Fruit fly (Drosophila melanogaster) whole organism, embryonic: ENCODE measurements around the gene CG5188.
A peak's percentile ranks its signal among the peaks of the same experiment; 100 is the strongest.

Source experiments
- CG10267 ChIP-seq: fragments of 200-800 bp; sonication (Bioruptor generic); optimal IDR thresholded peaks from 2 replicates; lab custom pipeline; 2018; ENCODE audit warnings: missing biosample characterization, mild to moderate bottlenecking, missing genetic modification characterization, moderate library complexity
- CG16813 ChIP-seq: fragments of 200-800 bp; sonication (Bioruptor generic); IDR thresholded peaks from 3 replicates; pipeline ENCODE4 v1.3.6; 2022; ENCODE audit warnings: missing biosample characterization, missing genetic modification characterization; ENCODE audit not compliant: partially characterized antibody
- CG30431 ChIP-seq: fragments of 200-800 bp; sonication (Bioruptor generic); optimal IDR thresholded peaks from 2 replicates; lab custom pipeline; 2017; ENCODE audit warnings: missing biosample characterization, missing genetic modification characterization
- CG4360 ChIP-seq: fragments of 200-800 bp; sonication (Bioruptor generic); IDR thresholded peaks from 2 replicates; pipeline ENCODE4 v1.3.6; 2022; ENCODE audit warnings: missing biosample characterization, missing genetic modification characterization
- CG7372 ChIP-seq: fragments of 200-800 bp; sonication (Bioruptor generic); IDR thresholded peaks from 2 replicates; pipeline ENCODE4 v1.3.6; 2022; ENCODE audit warnings: missing biosample characterization, missing genetic modification characterization
- CG8290 ChIP-seq, 3 experiments: fragments of 200-800 bp; sonication (Bioruptor generic); optimal IDR thresholded peaks; 2 replicates each; lab custom pipeline; 2016 to 2019; ENCODE audit warnings: missing biosample characterization in 3 of 3, missing genetic modification characterization in 3 of 3, mild to moderate bottlenecking in 2 of 3, moderate library complexity in 1 of 3
- Fer2 ChIP-seq: fragments of 200-800 bp; sonication (Bioruptor generic); optimal IDR thresholded peaks from 2 replicates; lab custom pipeline; 2018; ENCODE audit warnings: missing biosample characterization, mild to moderate bottlenecking, missing genetic modification characterization, moderate library complexity
- MESR4 ChIP-seq: fragments of 200-800 bp; sonication (Bioruptor generic); optimal IDR thresholded peaks from 2 replicates; lab custom pipeline; 2018; ENCODE audit warnings: missing biosample characterization, mild to moderate bottlenecking, missing genetic modification characterization, moderate library complexity
- cwo ChIP-seq: fragments of 200-800 bp; sonication (Bioruptor generic); optimal IDR thresholded peaks from 3 replicates; lab custom pipeline; 2017; ENCODE audit warnings: missing biosample characterization, missing genetic modification characterization, mild to moderate bottlenecking, moderate library complexity, missing genetic modification reagents
- dan ChIP-seq: fragments of 200-800 bp; sonication (Bioruptor generic); IDR thresholded peaks from 2 replicates; pipeline ENCODE4 v1.3.6; 2022; ENCODE audit warnings: missing biosample characterization, missing genetic modification characterization
- dmrt11E ChIP-seq: fragments of 200-800 bp; sonication (Bioruptor generic); optimal IDR thresholded peaks from 3 replicates; lab custom pipeline; 2018; ENCODE audit warnings: missing biosample characterization, mild to moderate bottlenecking, missing genetic modification characterization, moderate library complexity
- ttk ChIP-seq: fragments of 200-800 bp; sonication (Bioruptor generic); IDR thresholded peaks from 2 replicates; pipeline ENCODE4 v2.1.2; 2022; ENCODE audit warnings: missing biosample characterization, missing genetic modification characterization

DNA sequence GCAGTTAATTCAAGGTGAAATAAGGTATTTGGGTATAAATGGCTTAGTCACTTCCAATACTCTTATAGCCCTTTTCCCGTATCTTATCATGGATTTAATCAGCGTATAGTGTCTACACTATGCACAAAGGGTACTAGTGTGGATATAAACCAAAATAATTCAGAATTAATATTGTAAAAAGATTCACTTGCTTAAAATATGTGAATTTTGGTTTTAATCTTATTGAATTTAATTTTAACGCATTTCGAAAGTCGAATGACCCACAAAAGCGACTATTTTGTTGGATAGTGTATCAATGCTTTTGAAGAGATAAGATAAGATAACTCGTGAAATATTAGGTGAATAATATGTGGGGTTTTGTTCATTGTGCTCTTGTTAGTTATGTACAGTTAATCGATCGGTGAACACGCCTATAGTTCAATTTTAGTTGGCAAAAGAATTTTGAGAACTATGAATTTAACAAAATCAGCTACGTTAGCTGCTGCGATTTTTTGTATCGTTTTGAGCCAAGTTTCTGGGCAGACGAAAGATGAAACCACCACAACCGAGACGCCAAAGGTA is 46.7 kb upstream of the CG5188 start, which contains the start of gene CG5096:
- TF ChIP-seq CG10267 (tag; lab: Kevin White, UChicago) (peak; percentile 80), MESR4 (GFP tag; lab: Kevin White, UChicago) (peak; percentile 26), ttk (GFP tag; lab: Robert Waterston, UW) (peak; percentile 82; the same call in 1 of the 2 replicates), cwo (GFP tag; lab: Kevin White, UChicago) (peak; percentile 92), CG4360 (GFP tag; lab: Robert Waterston, UW) (peak; percentile 62), dan (no peak), Fer2 (tag; lab: Kevin White, UChicago) (peak; percentile 84), dmrt11E (tag; lab: Kevin White, UChicago) (peak; percentile 49), CG30431 (GFP tag; lab: Kevin White, UChicago) (peak; percentile 52), CG7372 (GFP tag; lab: Robert Waterston, UW) (peak; percentile 81), CG16813 (GFP tag; lab: Robert Waterston, UW) (no peak), CG8290 (GFP tag; optimal IDR thresholded peaks at IDR 0.05; lab: Kevin White, UChicago) (no peak), CG8290 (tag; optimal IDR thresholded peaks at IDR 0.05; lab: Kevin White, UChicago) (peak in 1 of 2 experiments; percentile 92)
